Fruit fly (Drosophila melanogaster) whole organism, pupa: ENCODE data around the gene mthl15.

Source experiments
- CG10348 ChIP-seq: fragments of 200-800 bp; sonication (Bioruptor generic); IDR thresholded peaks from 2 replicates; pipeline ENCODE4 v1.3.6; 2022; ENCODE audit warnings: missing biosample characterization, missing genetic modification characterization
- CG12605 ChIP-seq: fragments of 200-800 bp; sonication (Bioruptor generic); IDR thresholded peaks from 2 replicates; pipeline ENCODE4 v1.3.6; 2022; ENCODE audit warnings: missing biosample characterization, missing genetic modification characterization
- CG13204 ChIP-seq: fragments of 200-800 bp; sonication (Bioruptor generic); optimal IDR thresholded peaks from 2 replicates; lab custom pipeline; 2018; ENCODE audit warnings: missing biosample characterization, mild to moderate bottlenecking, missing genetic modification characterization, moderate library complexity
- CG14655 ChIP-seq: fragments of 200-800 bp; sonication (Bioruptor generic); optimal IDR thresholded peaks from 3 replicates; lab custom pipeline; 2017; ENCODE audit warnings: mild to moderate bottlenecking, missing biosample characterization, missing genetic modification reagents, missing genetic modification characterization
- CG15710 ChIP-seq: fragments of 200-800 bp; sonication (Bioruptor generic); optimal IDR thresholded peaks from 2 replicates; lab custom pipeline; 2018; ENCODE audit warnings: missing biosample characterization, mild to moderate bottlenecking, missing genetic modification characterization, moderate library complexity
- CG17806 ChIP-seq: fragments of 200-800 bp; sonication (Bioruptor generic); optimal IDR thresholded peaks from 2 replicates; lab custom pipeline; 2018; ENCODE audit warnings: missing biosample characterization, mild to moderate bottlenecking, missing genetic modification characterization, moderate library complexity
- CG32121 ChIP-seq: fragments of 200-800 bp; sonication (Bioruptor generic); IDR thresholded peaks from 2 replicates; pipeline ENCODE4 v1.3.6; 2022; ENCODE audit warnings: missing biosample characterization, missing genetic modification characterization
- CG34367 ChIP-seq: fragments of 200-800 bp; sonication (Bioruptor generic); optimal IDR thresholded peaks from 2 replicates; lab custom pipeline; 2018; ENCODE audit warnings: missing biosample characterization, mild to moderate bottlenecking, missing genetic modification characterization
- CG4496 ChIP-seq: fragments of 200-800 bp; sonication (Bioruptor generic); IDR thresholded peaks from 3 replicates; pipeline ENCODE4 v1.3.6; 2022; ENCODE audit warnings: missing biosample characterization, missing genetic modification characterization
- CG8159 ChIP-seq: fragments of 200-800 bp; sonication (Bioruptor generic); optimal IDR thresholded peaks from 3 replicates; lab custom pipeline; 2018; ENCODE audit warnings: missing biosample characterization, mild to moderate bottlenecking, missing genetic modification characterization, moderate library complexity
- CG8301 ChIP-seq: fragments of 200-800 bp; sonication (Bioruptor generic); optimal IDR thresholded peaks from 2 replicates; lab custom pipeline; 2018; ENCODE audit warnings: missing biosample characterization, mild to moderate bottlenecking, missing genetic modification characterization
- CG9948 ChIP-seq: fragments of 200-800 bp; sonication (Bioruptor generic); optimal IDR thresholded peaks from 2 replicates; lab custom pipeline; 2018; ENCODE audit warnings: missing biosample characterization, mild to moderate bottlenecking, missing genetic modification characterization, moderate library complexity
- D1 ChIP-seq: fragments of 200-800 bp; sonication (Bioruptor generic); optimal IDR thresholded peaks from 2 replicates; lab custom pipeline; 2018; ENCODE audit warnings: missing biosample characterization, mild to moderate bottlenecking, missing genetic modification characterization, moderate library complexity
- EcR ChIP-seq: fragments of 200-800 bp; sonication (Bioruptor generic); optimal IDR thresholded peaks from 3 replicates; lab custom pipeline; 2019; ENCODE audit warnings: missing biosample characterization, missing genetic modification characterization, mild to moderate bottlenecking, moderate library complexity, missing genetic modification reagents
- Ets98B ChIP-seq: fragments of 200-800 bp; sonication (Bioruptor generic); IDR thresholded peaks from 2 replicates; pipeline ENCODE4 v1.3.6; 2022; ENCODE audit warnings: missing biosample characterization, missing genetic modification characterization
- Pif1A ChIP-seq: fragments of 200-800 bp; sonication (Bioruptor generic); optimal IDR thresholded peaks from 3 replicates; lab custom pipeline; 2016; ENCODE audit warnings: missing biosample characterization, missing genetic modification characterization
- Pif1B ChIP-seq: fragments of 200-800 bp; sonication (Bioruptor generic); optimal IDR thresholded peaks from 3 replicates; lab custom pipeline; 2016; ENCODE audit warnings: missing biosample characterization, missing genetic modification characterization
- Snoo ChIP-seq: fragments of 200-800 bp; sonication (Bioruptor generic); optimal IDR thresholded peaks from 3 replicates; lab custom pipeline; 2017; ENCODE audit warnings: missing biosample characterization, mild to moderate bottlenecking, missing genetic modification characterization, inconsistent platforms
- fd96Ca ChIP-seq: fragments of 200-800 bp; sonication (Bioruptor generic); IDR thresholded peaks from 3 replicates; pipeline ENCODE4 v1.3.6; 2022; ENCODE audit warnings: missing biosample characterization, missing genetic modification characterization
- gl ChIP-seq: fragments of 200-800 bp; sonication (Bioruptor generic); optimal IDR thresholded peaks from 2 replicates; lab custom pipeline; 2018; ENCODE audit warnings: missing biosample characterization, mild to moderate bottlenecking, missing genetic modification characterization
- rn ChIP-seq: fragments of 200-800 bp; sonication (Bioruptor generic); IDR thresholded peaks from 2 replicates; pipeline ENCODE4 v1.3.6; 2022; ENCODE audit warnings: missing biosample characterization, missing genetic modification characterization

mthl15 gene

DNA sequence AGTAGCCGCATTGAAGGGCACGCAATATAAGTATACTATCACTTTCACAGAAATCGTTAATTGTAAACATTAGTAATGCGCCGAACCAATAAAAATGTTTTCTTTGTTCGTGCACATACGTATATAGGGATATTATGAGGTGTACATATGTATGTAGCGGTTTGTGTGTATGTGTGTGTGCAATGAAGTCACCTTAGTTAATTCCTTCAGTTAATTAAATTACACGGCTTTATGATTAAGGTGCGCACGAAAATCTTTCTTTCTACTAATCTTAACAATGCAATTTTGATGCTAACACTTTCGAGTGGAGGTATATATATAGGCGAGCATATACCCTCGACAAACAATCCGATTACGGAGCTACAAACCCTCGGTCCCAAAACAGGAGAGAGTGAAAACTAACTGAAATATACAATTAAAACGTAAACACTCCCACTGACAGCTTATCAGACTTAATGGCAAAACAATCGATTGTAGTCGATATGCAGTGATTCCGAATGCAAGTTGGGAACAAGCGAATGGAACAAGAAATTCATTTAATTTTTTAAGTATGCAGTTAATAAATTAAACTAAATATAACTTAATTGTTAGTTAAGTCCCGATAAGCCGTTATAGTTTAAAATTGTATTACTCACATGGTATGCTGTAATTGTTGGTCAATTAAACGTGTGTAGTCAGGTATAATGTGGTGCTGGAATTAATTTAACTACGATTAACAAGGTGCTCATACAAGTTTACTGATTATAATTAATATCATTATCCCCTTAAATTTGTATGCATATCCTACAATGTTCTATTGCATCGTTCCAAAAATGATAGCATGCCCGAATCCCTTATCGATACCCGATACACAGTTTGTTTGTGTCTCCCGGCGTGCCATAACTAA is 17.4 kb downstream of the mthl15 start, which contains the start of the genes Npc1a and Prosalpha6:
Gene Npc1a, minus strand, starts transcription at position 716 of the 886 bp plus-strand sequence.
Gene Prosalpha6, plus strand, starts transcription at position 851 of the 886 bp plus-strand sequence.
- no peak for TF ChIP-seq rn (GFP tag; lab: Robert Waterston, UW)
- TF ChIP-seq CG32121 (GFP tag; lab: Robert Waterston, UW), result no peak
- peak; percentile 31 for TF ChIP-seq CG15710 (tag; lab: Kevin White, UChicago)
- TF ChIP-seq Pif1B (GFP tag; lab: Kevin White, UChicago), result no peak

DNA sequence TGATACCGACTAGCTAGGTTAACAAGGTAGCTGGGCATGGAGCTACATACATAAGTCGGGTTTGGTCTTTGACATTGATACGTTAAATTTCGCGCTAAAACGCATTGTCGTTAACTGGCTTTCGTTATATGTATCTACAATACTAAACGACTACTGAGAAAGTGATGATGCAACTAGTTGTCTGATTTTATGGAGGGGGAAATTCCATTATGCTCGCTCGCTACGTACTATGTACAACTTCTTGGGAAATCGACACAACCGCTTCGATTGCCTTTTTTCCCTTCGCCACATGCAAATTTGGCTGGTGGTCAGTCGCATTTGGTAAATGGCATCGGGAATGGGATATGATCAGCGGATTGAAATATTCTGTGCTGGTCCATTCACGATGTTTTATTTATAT is 18.1 kb downstream of the mthl15 start:
- no peak for TF ChIP-seq CG9948 (tag; lab: Kevin White, UChicago)
- no peak for TF ChIP-seq Pif1A (GFP tag; lab: Kevin White, UChicago)
- TF ChIP-seq CG10348 (GFP tag; lab: Robert Waterston, UW), result no peak
- no peak for TF ChIP-seq D1 (tag; lab: Kevin White, UChicago)
- no peak for TF ChIP-seq CG4496 (GFP tag; lab: Robert Waterston, UW)
- TF ChIP-seq CG8159, result no peak
- no peak for TF ChIP-seq EcR (GFP tag; lab: Kevin White, UChicago)
- TF ChIP-seq CG12605 (GFP tag; lab: Robert Waterston, UW), result no peak
- TF ChIP-seq gl, result no peak
- no peak for TF ChIP-seq Snoo (tag; lab: Kevin White, UChicago)
- no peak for TF ChIP-seq Ets98B
- no peak for TF ChIP-seq CG13204 (GFP tag; lab: Kevin White, UChicago)
- TF ChIP-seq CG17806 (tag; lab: Kevin White, UChicago), result no peak
- TF ChIP-seq Pif1B (GFP tag; lab: Kevin White, UChicago), result no peak
- TF ChIP-seq CG34367 (tag; lab: Kevin White, UChicago), result no peak

dm6 chr2L:10210631-10211557 is 27.2 kb downstream of the mthl15 start, which contains the start of the genes CG5727 and ath:
Gene CG5727 (minus strand): TSS chr2L:10210681.
Gene ath (plus strand): TSS chr2L:10211143.
- peak; percentile 10 for TF ChIP-seq CG17806 (tag; lab: Kevin White, UChicago)
- TF ChIP-seq CG10348 (GFP tag; lab: Robert Waterston, UW), result no peak
- no peak for TF ChIP-seq CG15710 (tag; lab: Kevin White, UChicago)

DNA sequence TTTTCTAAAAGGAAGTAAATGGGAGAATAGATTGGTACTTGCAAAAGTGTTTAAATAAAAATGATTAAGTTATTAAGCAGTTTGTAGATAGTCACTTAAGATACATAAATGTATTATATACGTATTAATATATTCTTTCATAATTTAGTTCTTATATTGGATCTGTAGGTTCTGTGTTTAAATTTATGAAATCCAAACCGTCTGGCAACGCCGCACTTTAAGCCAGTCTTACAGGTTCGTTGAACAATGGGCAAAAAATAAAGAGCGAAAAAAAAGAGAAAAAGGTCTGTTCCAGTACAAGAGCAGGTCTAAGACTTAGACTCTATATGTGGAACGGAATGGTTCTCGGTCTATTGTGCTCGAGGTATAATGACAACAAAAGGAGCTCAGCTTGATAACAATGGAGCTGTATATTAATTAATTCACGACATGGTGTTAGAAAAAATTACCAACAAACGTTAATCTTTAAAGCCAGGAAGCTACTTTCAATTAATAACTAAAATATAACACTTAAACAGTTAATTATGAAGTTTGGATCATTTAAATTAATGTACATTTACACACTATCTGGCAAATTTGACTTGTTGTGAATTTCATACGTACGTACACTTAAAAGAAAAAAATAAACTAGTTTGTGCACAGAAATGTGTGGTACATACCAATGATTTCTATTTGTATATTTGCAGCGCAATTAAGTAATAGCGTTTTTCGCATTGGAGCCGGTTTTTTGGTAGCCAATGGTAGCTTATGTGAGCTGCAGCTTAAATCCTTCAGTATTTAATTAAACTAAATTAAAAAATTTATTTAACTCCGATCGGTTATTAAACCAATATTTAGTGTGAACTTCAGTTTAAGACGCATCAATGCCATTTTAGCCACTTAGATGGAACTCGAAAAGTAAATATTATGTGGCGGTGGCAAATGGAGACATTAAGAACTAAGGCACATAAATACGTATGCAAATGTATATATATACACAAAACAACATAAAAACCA is 29.0 kb downstream of the mthl15 start, which contains the start of gene CG5731:
Gene CG5731, minus strand, starts transcription at position 946 of the 996 bp plus-strand sequence.
- TF ChIP-seq gl (no peak), CG8159 (no peak), EcR (GFP tag; lab: Kevin White, UChicago) (peak; percentile 64), Ets98B (no peak), CG32121 (GFP tag; lab: Robert Waterston, UW) (0 out of 2 replicates have a peak, but pooled peaks have one; percentile 16), CG12605 (GFP tag; lab: Robert Waterston, UW) (0 out of 2 replicates have a peak, but pooled peaks have one; percentile 21), fd96Ca (GFP tag; lab: Robert Waterston, UW) (no peak), Pif1B (GFP tag; lab: Kevin White, UChicago) (no peak)
- TF ChIP-seq, all 21 proteins: peak for 3

dm6 chr2L:10206633-10207162 is 31.4 kb downstream of the mthl15 start, which contains the start of gene Snx17:
Gene Snx17 (minus strand): TSS chr2L:10206961.
- TF ChIP-seq Snoo (tag; lab: Kevin White, UChicago) (no peak), CG9948 (tag; lab: Kevin White, UChicago) (no peak), CG32121 (GFP tag; lab: Robert Waterston, UW) (no peak), CG34367 (tag; lab: Kevin White, UChicago) (no peak), CG17806 (tag; lab: Kevin White, UChicago) (no peak), CG14655 (GFP tag; lab: Kevin White, UChicago) (no peak), CG13204 (GFP tag; lab: Kevin White, UChicago) (no peak), CG8301 (tag; lab: Kevin White, UChicago) (no peak), CG15710 (tag; lab: Kevin White, UChicago) (no peak), EcR (GFP tag; lab: Kevin White, UChicago) (no peak)
- TF ChIP-seq, all 21 proteins: peak for 0
